Worm (Caenorhabditis elegans): ENCODE data around the gene Y51H7C.8.

The Y51H7C.8 gene

ce11 chrII:1419994-1420393, 18.4 kb downstream of the Y51H7C.8 start:
- TF ChIP-seq F37D6.2 (tag; optimal IDR thresholded peaks at IDR 0.05): no peak
- TF ChIP-seq F44E2.7 (GFP tag; IDR thresholded peaks at IDR 0.05): no peak
- peak; percentile 68 for TF ChIP-seq ceh-28 (tag; optimal IDR thresholded peaks at IDR 0.05)
- TF ChIP-seq daf-12 (tag; optimal IDR thresholded peaks at IDR 0.05): no peak
- no peak for TF ChIP-seq ztf-7 (tag; optimal IDR thresholded peaks at IDR 0.05)
- TF ChIP-seq Y75B8A.6 (GFP tag; IDR thresholded peaks at IDR 0.05): no peak

- peak; percentile 94 for TF ChIP-seq aha-1 (tag)
- TF ChIP-seq unc-62 (GFP tag; optimal IDR thresholded peaks at IDR 0.05 in 1 of 2): peak in 1 of 2 experiments; percentile 90
- TF ChIP-seq unc-62 (tag; optimal IDR thresholded peaks at IDR 0.05): no peak
- TF ChIP-seq snpc-1.2 (GFP tag; IDR thresholded peaks at IDR 0.05): no peak
Measured at ce11 chrII:1420806-1421463, 19.4 kb downstream of the Y51H7C.8 start.

ce11 chrII:1423660-1424059, 22.1 kb downstream of the Y51H7C.8 start, which contains the start of gene Y51H7C.10:
TSS of gene Y51H7C.10 (minus strand) at chrII:1423760.
- no peak for TF ChIP-seq F10B5.3 (tag; optimal IDR thresholded peaks at IDR 0.05)
- TF ChIP-seq lin-1 (GFP tag; IDR thresholded peaks at IDR 0.05): no peak
- TF ChIP-seq tra-1 (GFP tag; IDR thresholded peaks at IDR 0.05): no peak
- TF ChIP-seq mep-1 (tag; optimal IDR thresholded peaks at IDR 0.05): no peak
- no peak for TF ChIP-seq F26F4.8 (GFP tag; conservative IDR thresholded peaks at IDR 0.05)
- TF ChIP-seq lin-39 (tag; optimal IDR thresholded peaks at IDR 0.05): no peak
- TF ChIP-seq aly-2 (tag; optimal IDR thresholded peaks at IDR 0.05): no peak
- TF ChIP-seq unc-39 (tag; optimal IDR thresholded peaks at IDR 0.05): no peak
- no peak for TF ChIP-seq lin-29 (GFP tag; IDR thresholded peaks at IDR 0.05)

- no peak for TF ChIP-seq cey-2 (tag; optimal IDR thresholded peaks at IDR 0.05; ENCODE audit: borderline replicate concordance, insufficient read depth)
- no peak for TF ChIP-seq ceh-44 (GFP tag; IDR thresholded peaks at IDR 0.05)
- TF ChIP-seq aha-1 (tag): peak; percentile 96
- no peak for TF ChIP-seq hlh-30 (tag; optimal IDR thresholded peaks at IDR 0.05; ENCODE audit: insufficient read depth)
- TF ChIP-seq ZK546.5 (tag; optimal IDR thresholded peaks at IDR 0.05): no peak
- TF ChIP-seq dmd-8 (GFP tag; IDR thresholded peaks at IDR 0.05): no peak
Measured at ce11 chrII:1436715-1437114, 35.1 kb downstream of the Y51H7C.8 start.

- TF ChIP-seq dpl-1 (GFP tag; optimal IDR thresholded peaks at IDR 0.05) (peak; percentile 82), R02D3.7 (tag; optimal IDR thresholded peaks at IDR 0.05) (peak; percentile 75), F49E8.2 (tag; optimal IDR thresholded peaks at IDR 0.05; ENCODE audit: borderline replicate concordance) (no peak), pqm-1 (tag; optimal IDR thresholded peaks at IDR 0.05) (no peak), nhr-28 (tag; optimal IDR thresholded peaks at IDR 0.05) (peak; percentile 38), T20F7.1 (GFP tag; optimal IDR thresholded peaks at IDR 0.05) (peak; percentile 95), Y48G9A.11 (GFP tag; IDR thresholded peaks at IDR 0.05) (peak; percentile 95), ZK337.2 (GFP tag; IDR thresholded peaks at IDR 0.05) (no peak), aly-2 (tag; optimal IDR thresholded peaks at IDR 0.05) (no peak)
Measured at ce11 chrII:1437449-1438335, 36.1 kb downstream of the Y51H7C.8 start, which contains the start of gene nol-6. TSS of gene nol-6 (minus strand) at chrII:1437499.

All from whole organism, L4 larva.